Worm (Caenorhabditis elegans) whole organism, L3 larva: ENCODE measurements around the gene F57G4.1.

Source experiments
- R02D3.7 ChIP-seq: fragments of 150-350 bp; optimal IDR thresholded peaks from 2 replicates; lab custom pipeline; 2014; ENCODE audit warnings: missing biosample characterization, missing genetic modification characterization
- ama-1 ChIP-seq: fragments of 150-350 bp; optimal IDR thresholded peaks from 2 replicates; lab custom pipeline; 2018
- egl-27 ChIP-seq: sonication (generic microtip); optimal IDR thresholded peaks from 4 replicates; lab custom pipeline; 2017; ENCODE audit warnings: missing biosample characterization, missing genetic modification reagents, missing genetic modification characterization
- egl-5 ChIP-seq: fragments of 150-350 bp; optimal IDR thresholded peaks from 2 replicates; lab custom pipeline; 2017; ENCODE audit warnings: missing biosample characterization, missing genetic modification reagents, missing genetic modification characterization, inconsistent platforms
- fkh-2 ChIP-seq: fragments of 150-350 bp; optimal IDR thresholded peaks from 2 replicates; lab custom pipeline; 2014; ENCODE audit warnings: missing biosample characterization, missing genetic modification reagents, missing genetic modification characterization
- mdl-1 ChIP-seq: fragments of 150-350 bp; optimal IDR thresholded peaks from 2 replicates; lab custom pipeline; 2014; ENCODE audit warnings: missing biosample characterization, missing genetic modification characterization
- mml-1 ChIP-seq: fragments of 150-350 bp; sonication (generic microtip); optimal IDR thresholded peaks from 3 replicates; lab custom pipeline; 2014; ENCODE audit warnings: missing biosample characterization, missing genetic modification characterization
- nhr-67 ChIP-seq: fragments of 150-350 bp; optimal IDR thresholded peaks from 2 replicates; lab custom pipeline; 2014; ENCODE audit warnings: missing biosample characterization, missing genetic modification characterization
- nhr-77 ChIP-seq: fragments of 150-350 bp; optimal IDR thresholded peaks from 2 replicates; lab custom pipeline; 2014; ENCODE audit warnings: missing biosample characterization, missing genetic modification characterization
- snpc-4 ChIP-seq: fragments of 150-350 bp; optimal IDR thresholded peaks from 2 replicates; lab custom pipeline; 2014; ENCODE audit warnings: missing biosample characterization, missing genetic modification characterization
- tbx-2 ChIP-seq: sonication (generic microtip); optimal IDR thresholded peaks from 2 replicates; lab custom pipeline; 2016; ENCODE audit warnings: mild to moderate bottlenecking, missing genetic modification characterization, missing compliant biosample characterization
- ztf-11 ChIP-seq: fragments of 150-350 bp; optimal IDR thresholded peaks from 2 replicates; lab custom pipeline; 2014; ENCODE audit warnings: missing biosample characterization, missing genetic modification characterization
- ztf-4 ChIP-seq: fragments of 150-350 bp; optimal IDR thresholded peaks from 2 replicates; lab custom pipeline; 2014; ENCODE audit warnings: missing biosample characterization, missing genetic modification characterization

DNA sequence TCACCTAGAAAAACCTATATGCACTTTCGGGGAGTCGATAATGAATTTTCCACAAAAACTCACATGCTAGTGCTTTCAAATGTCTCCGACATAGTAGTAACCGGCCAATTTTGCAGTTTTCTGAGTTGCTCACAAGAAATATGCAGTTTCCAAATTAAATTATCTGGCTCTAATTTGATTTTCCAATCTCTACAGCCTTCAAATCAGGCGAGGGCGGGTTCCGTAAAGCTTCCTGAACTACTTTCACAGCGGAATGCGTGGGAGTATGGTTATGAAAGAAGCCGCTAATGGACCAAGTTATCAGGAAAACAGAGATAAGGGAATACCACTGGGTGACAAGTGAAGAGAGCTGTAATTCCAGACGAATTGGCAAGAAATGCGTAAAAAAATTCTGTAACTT is 42.6 kb downstream of the F57G4.1 start, which contains the start of gene F59A1.11:
- TF ChIP-seq R02D3.7 = no peak
- TF ChIP-seq fkh-2 = no peak
- TF ChIP-seq snpc-4 (tag; lab: Kevin White, UChicago) = no peak
- TF ChIP-seq ztf-11 (tag; lab: Kevin White, UChicago) = no peak
- TF ChIP-seq nhr-67 = no peak
- TF ChIP-seq nhr-77 (tag; lab: Kevin White, UChicago) = no peak
- no peak for TF ChIP-seq egl-27
- no peak for TF ChIP-seq ztf-4 (tag; lab: Kevin White, UChicago)
- TF ChIP-seq ama-1 = no peak
- TF ChIP-seq tbx-2 (tag; lab: Kevin White, UChicago) = no peak
- no peak for TF ChIP-seq mml-1 (tag; lab: Kevin White, UChicago)
- no peak for TF ChIP-seq mdl-1 (tag; lab: Kevin White, UChicago)
- TF ChIP-seq egl-5 (tag; lab: Kevin White, UChicago) = no peak
